Worm (Caenorhabditis elegans) whole organism, L4 larva: Measurements from ENCODE around the gene rsa-2.

Experiments
- F37D6.2 ChIP-seq: sonication (generic microtip); optimal IDR thresholded peaks from 2 replicates; lab custom pipeline; 2016; ENCODE audit warnings: mild to moderate bottlenecking, missing genetic modification characterization, missing compliant biosample characterization
- ZK546.5 ChIP-seq, 2 experiments: sonication (generic microtip); optimal IDR thresholded peaks; 2 replicates each; lab custom pipeline; 2017; ENCODE audit warnings: missing biosample characterization in 2 of 2, missing genetic modification characterization in 2 of 2
- daf-12 ChIP-seq: fragments of 150-350 bp; optimal IDR thresholded peaks from 2 replicates; lab custom pipeline; 2014; ENCODE audit warnings: missing biosample characterization, missing genetic modification reagents, missing genetic modification characterization
- dmd-8 ChIP-seq: fragments of 200-800 bp; sonication (Bioruptor generic); IDR thresholded peaks from 2 replicates; pipeline ENCODE4 v1.3.6; 2022; ENCODE audit warnings: missing genetic modification characterization, missing compliant biosample characterization
- lin-13 ChIP-seq: fragments of 150-350 bp; optimal IDR thresholded peaks from 2 replicates; lab custom pipeline; 2014; ENCODE audit warnings: missing biosample characterization, missing genetic modification reagents, missing genetic modification characterization
- lsy-2 ChIP-seq, 2 experiments: fragments of 150-350 bp in 1 of 2; sonication (generic microtip) in 1 of 2; optimal IDR thresholded peaks; 2 replicates each; lab custom pipeline; 2014 to 2017; ENCODE audit warnings: missing biosample characterization in 2 of 2, missing genetic modification characterization in 2 of 2
- nhr-102 ChIP-seq: sonication (generic microtip); optimal IDR thresholded peaks from 2 replicates; lab custom pipeline; 2016; ENCODE audit warnings: mild to moderate bottlenecking, missing genetic modification characterization, moderate library complexity, missing compliant biosample characterization
- tag-97 ChIP-seq: fragments of 200-800 bp; sonication (Bioruptor generic); IDR thresholded peaks from 2 replicates; pipeline ENCODE4 v1.3.6; 2022; ENCODE audit warnings: missing genetic modification characterization, missing compliant biosample characterization
- ztf-11 ChIP-seq: fragments of 150-350 bp; optimal IDR thresholded peaks from 2 replicates; lab custom pipeline; 2014; ENCODE audit warnings: missing biosample characterization, missing genetic modification characterization

- TF ChIP-seq dmd-8 (no peak), ZK546.5 (tag; optimal IDR thresholded peaks at IDR 0.05; lab: Kevin White, UChicago) (no peak), lin-13 (GFP tag; lab: Kevin White, UChicago) (no peak), lsy-2 (tag; optimal IDR thresholded peaks at IDR 0.05; lab: Kevin White, UChicago) (no peak), tag-97 (GFP tag; lab: Robert Waterston, UW) (no peak), ztf-11 (tag; lab: Kevin White, UChicago) (no peak), F37D6.2 (tag; lab: Kevin White, UChicago) (no peak), daf-12 (tag; lab: Kevin White, UChicago) (no peak), nhr-102 (tag; lab: Kevin White, UChicago) (no peak)
Measured at ce11 chrIII:11101246-11101645, 38.0 kb downstream of the rsa-2 start.
